Worm (Caenorhabditis elegans): Measurements from ENCODE around the gene asp-9.
"Not testable (repeated sequence)": the region's sequence is repeated elsewhere in the genome, so short reads cannot be mapped to it uniquely, and the experiment has no call there.

The asp-9 gene

ce11 chrIV:6209337-6209736, 23.6 kb downstream of the asp-9 start:
- no peak for TF ChIP-seq ceh-19 (GFP tag; optimal IDR thresholded peaks at IDR 0.05)
- no peak for TF ChIP-seq syd-9 (tag; optimal IDR thresholded peaks at IDR 0.05)
- no peak for TF ChIP-seq madf-2 (tag; optimal IDR thresholded peaks at IDR 0.05)
- no peak for TF ChIP-seq ceh-48 (tag; optimal IDR thresholded peaks at IDR 0.05)
- TF ChIP-seq elt-4 (tag; optimal IDR thresholded peaks at IDR 0.05): no peak
- no peak for TF ChIP-seq Y22D7AL.16 (tag; optimal IDR thresholded peaks at IDR 0.05)
- TF ChIP-seq ceh-30 (tag; optimal IDR thresholded peaks at IDR 0.05): no peak
- TF ChIP-seq ceh-18 (tag; optimal IDR thresholded peaks at IDR 0.05): no peak
- no peak for TF ChIP-seq lim-6 (tag; optimal IDR thresholded peaks at IDR 0.05)
- TF ChIP-seq ceh-31 (tag; optimal IDR thresholded peaks at IDR 0.05): no peak
- TF ChIP-seq hlh-6 (tag; optimal IDR thresholded peaks at IDR 0.05): no peak
- no peak for TF ChIP-seq unc-86 (tag; optimal IDR thresholded peaks at IDR 0.05)
- TF ChIP-seq unc-3 (GFP tag; conservative IDR thresholded peaks at IDR 0.05): no peak
- no peak for TF ChIP-seq unc-3 (tag; optimal IDR thresholded peaks at IDR 0.05)

ce11 chrIV:6209958-6210357, 24.3 kb downstream of the asp-9 start:
- TF ChIP-seq unc-3 (GFP tag; conservative IDR thresholded peaks at IDR 0.05) (peak; percentile 34; the same call in 1 of the 2 replicates), ceh-45 (GFP tag; IDR thresholded peaks at IDR 0.05) (peak; percentile 7; the same call in 1 of the 2 replicates)
- TF ChIP-seq unc-3 (tag; optimal IDR thresholded peaks at IDR 0.05): not testable (repeated sequence)

ce11 chrIV:6210574-6210973, 24.9 kb downstream of the asp-9 start, which contains the start of the genes ugt-24 and C49A9.6:
ugt-24 (minus strand) TSS chrIV:6210720.
C49A9.6 (plus strand) TSS chrIV:6210936.
- TF ChIP-seq odd-2 (tag; optimal IDR thresholded peaks at IDR 0.05) (no peak), gmeb-2 (tag; optimal IDR thresholded peaks at IDR 0.05) (no peak), hlh-8 (tag; optimal IDR thresholded peaks at IDR 0.05) (no peak), pax-1 (tag; optimal IDR thresholded peaks at IDR 0.05) (no peak), pag-3 (tag; optimal IDR thresholded peaks at IDR 0.05; ENCODE audit: borderline replicate concordance) (no peak), ceh-24 (tag; optimal IDR thresholded peaks at IDR 0.05) (no peak), K02D7.2 (tag; optimal IDR thresholded peaks at IDR 0.05) (no peak), pha-4 (tag; optimal IDR thresholded peaks at IDR 0.05) (no peak), rnt-1 (tag; optimal IDR thresholded peaks at IDR 0.05) (no peak), tbx-7 (tag; optimal IDR thresholded peaks at IDR 0.05) (no peak), ceh-19 (GFP tag; optimal IDR thresholded peaks at IDR 0.05) (no peak), ttx-3 (tag; optimal IDR thresholded peaks at IDR 0.05) (no peak)

- TF ChIP-seq hlh-6 (tag; optimal IDR thresholded peaks at IDR 0.05) (no peak), tbx-7 (tag; optimal IDR thresholded peaks at IDR 0.05) (no peak), ref-2 (tag; optimal IDR thresholded peaks at IDR 0.05) (no peak), nfya-1 (tag; optimal IDR thresholded peaks at IDR 0.05) (no peak), ceh-24 (tag; optimal IDR thresholded peaks at IDR 0.05) (no peak), ztf-16 (tag; optimal IDR thresholded peaks at IDR 0.05) (no peak)
Observed at ce11 chrIV:6213403-6213802, 27.7 kb downstream of the asp-9 start, which contains the start of gene C49A9.5. C49A9.5 (plus strand) TSS chrIV:6213673.

ce11 chrIV:6217066-6217465, 31.4 kb downstream of the asp-9 start, which contains the start of gene C49A9.9:
C49A9.9 (plus strand) TSS chrIV:6217372.
- no peak for TF ChIP-seq ceh-22 (tag; optimal IDR thresholded peaks at IDR 0.05)

ce11 chrIV:6217503-6217902, 31.8 kb downstream of the asp-9 start:
- TF ChIP-seq ceh-31 (tag; optimal IDR thresholded peaks at IDR 0.05): no peak
- TF ChIP-seq tbx-7 (tag; optimal IDR thresholded peaks at IDR 0.05): no peak
- TF ChIP-seq fax-1 (tag; optimal IDR thresholded peaks at IDR 0.05): no peak
- no peak for TF ChIP-seq hlh-15 (tag; optimal IDR thresholded peaks at IDR 0.05)
- TF ChIP-seq tbx-2 (tag; optimal IDR thresholded peaks at IDR 0.05): no peak
- no peak for TF ChIP-seq ets-4 (tag; optimal IDR thresholded peaks at IDR 0.05)
- no peak for TF ChIP-seq syd-9 (tag; optimal IDR thresholded peaks at IDR 0.05)
- TF ChIP-seq pha-4 (tag; optimal IDR thresholded peaks at IDR 0.05): no peak
- no peak for TF ChIP-seq Y22D7AL.16 (tag; optimal IDR thresholded peaks at IDR 0.05)
- no peak for TF ChIP-seq gmeb-2 (tag; optimal IDR thresholded peaks at IDR 0.05)
- no peak for TF ChIP-seq ceh-45 (GFP tag; IDR thresholded peaks at IDR 0.05)
- no peak for TF ChIP-seq F13H6.1 (tag; optimal IDR thresholded peaks at IDR 0.05)
- TF ChIP-seq ahr-1 (tag; optimal IDR thresholded peaks at IDR 0.05): no peak
- TF ChIP-seq unc-86 (tag; optimal IDR thresholded peaks at IDR 0.05): no peak
